Worm (Caenorhabditis elegans) whole organism, L4 larva: ENCODE data around the gene T25G12.3.
A peak's percentile ranks its signal among the peaks of the same experiment; 100 is the strongest.

Source experiments
- F26F4.8 ChIP-seq: fragments of 200-800 bp; sonication (Bioruptor generic); conservative IDR thresholded peaks from 2 replicates; pipeline ENCODE4 v1.3.6; 2022; ENCODE audit warnings: missing genetic modification characterization, missing compliant biosample characterization
- F37D6.2 ChIP-seq: sonication (generic microtip); optimal IDR thresholded peaks from 2 replicates; lab custom pipeline; 2016; ENCODE audit warnings: mild to moderate bottlenecking, missing genetic modification characterization, missing compliant biosample characterization
- F49E8.2 ChIP-seq: sonication (generic microtip); optimal IDR thresholded peaks from 2 replicates; lab custom pipeline; 2016; ENCODE audit warnings: missing compliant biosample characterization, mild to moderate bottlenecking, missing genetic modification characterization, borderline replicate concordance
- R02D3.7 ChIP-seq: fragments of 150-350 bp; sonication (generic microtip); optimal IDR thresholded peaks from 3 replicates; lab custom pipeline; 2014; ENCODE audit warnings: missing biosample characterization, missing genetic modification characterization
- T20F7.1 ChIP-seq: fragments of 200-800 bp; sonication (Bioruptor generic); optimal IDR thresholded peaks from 2 replicates; lab custom pipeline; 2018; ENCODE audit warnings: mild to moderate bottlenecking, missing genetic modification characterization, missing compliant biosample characterization
- T26A8.4 ChIP-seq: fragments of 200-800 bp; sonication (Bioruptor generic); IDR thresholded peaks from 2 replicates; pipeline ENCODE4 v1.3.6; 2022; ENCODE audit warnings: missing genetic modification characterization, missing compliant biosample characterization
- Y105C5A.15 ChIP-seq: fragments of 200-800 bp; sonication (Bioruptor generic); IDR thresholded peaks from 2 replicates; pipeline ENCODE4 v1.3.6; 2022; ENCODE audit warnings: missing genetic modification characterization, missing compliant biosample characterization
- ZK337.2 ChIP-seq: fragments of 200-800 bp; sonication (Bioruptor generic); IDR thresholded peaks from 2 replicates; pipeline ENCODE4 v1.3.6; 2022; ENCODE audit warnings: missing genetic modification reagents, missing genetic modification characterization, missing compliant biosample characterization
- aha-1 ChIP-seq: fragments of 150-350 bp; peaks from one replicate; lab custom pipeline; 2014; ENCODE audit warnings: missing biosample characterization, missing genetic modification characterization
- arid-1 ChIP-seq: fragments of 200-800 bp; sonication (Bioruptor generic); conservative IDR thresholded peaks from 2 replicates; pipeline ENCODE4 v1.3.6; 2022; ENCODE audit warnings: missing genetic modification reagents, missing genetic modification characterization, missing compliant biosample characterization
- ceh-28 ChIP-seq: fragments of 150-350 bp; optimal IDR thresholded peaks from 2 replicates; lab custom pipeline; 2014; ENCODE audit warnings: missing biosample characterization, missing genetic modification reagents, missing genetic modification characterization
- ceh-82 ChIP-seq: sonication (generic microtip); optimal IDR thresholded peaks from 2 replicates; lab custom pipeline; 2017; ENCODE audit warnings: missing biosample characterization, missing genetic modification characterization
- ctbp-1 ChIP-seq: fragments of 200-800 bp; sonication (Bioruptor generic); IDR thresholded peaks from 2 replicates; pipeline ENCODE4 v1.3.6; 2022; ENCODE audit warnings: missing genetic modification reagents, missing genetic modification characterization, missing compliant biosample characterization
- dmd-6 ChIP-seq: fragments of 200-800 bp; sonication (Bioruptor generic); IDR thresholded peaks from 2 replicates; pipeline ENCODE4 v1.3.6; 2022; ENCODE audit warnings: missing genetic modification reagents, missing genetic modification characterization, missing compliant biosample characterization
- dmd-8 ChIP-seq: fragments of 200-800 bp; sonication (Bioruptor generic); IDR thresholded peaks from 2 replicates; pipeline ENCODE4 v1.3.6; 2022; ENCODE audit warnings: missing genetic modification characterization, missing compliant biosample characterization
- dpl-1 ChIP-seq: fragments of 150-350 bp; optimal IDR thresholded peaks from 2 replicates; lab custom pipeline; 2014; ENCODE audit warnings: missing biosample characterization, missing genetic modification reagents, missing genetic modification characterization
- dve-1 ChIP-seq: sonication (generic microtip); optimal IDR thresholded peaks from 2 replicates; lab custom pipeline; 2017; ENCODE audit warnings: antibody characterized with exemption, mild to moderate bottlenecking, missing genetic modification characterization, missing compliant biosample characterization; ENCODE audit not compliant: insufficient read depth
- egl-27 ChIP-seq: sonication (generic microtip); optimal IDR thresholded peaks from 3 replicates; lab custom pipeline; 2017; ENCODE audit warnings: missing biosample characterization, missing genetic modification reagents, missing genetic modification characterization
- egl-43 ChIP-seq: fragments of 200-800 bp; sonication (Bioruptor generic); IDR thresholded peaks from 2 replicates; pipeline ENCODE4 v1.3.6; 2022; ENCODE audit warnings: missing genetic modification reagents, missing genetic modification characterization, missing compliant biosample characterization
- hlh-11 ChIP-seq: fragments of 200-800 bp; sonication (Bioruptor generic); optimal IDR thresholded peaks from 2 replicates; lab custom pipeline; 2018; ENCODE audit warnings: mild to moderate bottlenecking, missing genetic modification characterization, missing compliant biosample characterization
- hmg-1.1 ChIP-seq: fragments of 200-800 bp; sonication (Bioruptor generic); IDR thresholded peaks from 2 replicates; pipeline ENCODE4 v1.3.6; 2022; ENCODE audit warnings: missing genetic modification reagents, missing genetic modification characterization, missing compliant biosample characterization
- jun-1 ChIP-seq: fragments of 150-350 bp; optimal IDR thresholded peaks from 2 replicates; lab custom pipeline; 2014; ENCODE audit warnings: missing biosample characterization, missing genetic modification reagents, missing genetic modification characterization
- lim-7 ChIP-seq: fragments of 200-800 bp; sonication (Bioruptor generic); IDR thresholded peaks from 2 replicates; pipeline ENCODE4 v1.3.6; 2022; ENCODE audit warnings: missing genetic modification characterization, missing compliant biosample characterization
- lin-13 ChIP-seq: fragments of 150-350 bp; optimal IDR thresholded peaks from 2 replicates; lab custom pipeline; 2014; ENCODE audit warnings: missing biosample characterization, missing genetic modification reagents, missing genetic modification characterization
- lin-39 ChIP-seq: fragments of 150-350 bp; optimal IDR thresholded peaks from 2 replicates; lab custom pipeline; 2014; ENCODE audit warnings: missing biosample characterization, missing genetic modification reagents, missing genetic modification characterization
- lir-3 ChIP-seq: sonication (generic microtip); optimal IDR thresholded peaks from 2 replicates; lab custom pipeline; 2016; ENCODE audit warnings: mild to moderate bottlenecking, missing genetic modification characterization, missing compliant biosample characterization
- mdl-1 ChIP-seq, 2 experiments: fragments of 150-350 bp in 1 of 2; sonication (generic microtip) in 1 of 2; optimal IDR thresholded peaks; 2 replicates each; lab custom pipeline; 2014 to 2017; ENCODE audit warnings: missing biosample characterization in 2 of 2, missing genetic modification characterization in 2 of 2
- mep-1 ChIP-seq: fragments of 150-350 bp; sonication (generic microtip); optimal IDR thresholded peaks from 3 replicates; lab custom pipeline; 2014; ENCODE audit warnings: missing biosample characterization, missing genetic modification characterization
- nhr-11 ChIP-seq: fragments of 150-350 bp; optimal IDR thresholded peaks from 2 replicates; lab custom pipeline; 2014; ENCODE audit warnings: missing biosample characterization, missing genetic modification characterization
- nhr-25 ChIP-seq: sonication (generic microtip); optimal IDR thresholded peaks from 2 replicates; lab custom pipeline; 2017; ENCODE audit warnings: missing genetic modification characterization, mild to moderate bottlenecking, missing compliant biosample characterization, antibody characterized with exemption, moderate library complexity, borderline replicate concordance; ENCODE audit not compliant: insufficient read depth
- nhr-41 ChIP-seq: fragments of 200-800 bp; sonication (Bioruptor generic); IDR thresholded peaks from 2 replicates; pipeline ENCODE4 v1.3.6; 2022; ENCODE audit warnings: missing genetic modification reagents, missing genetic modification characterization, missing compliant biosample characterization
- nhr-42 ChIP-seq: fragments of 200-800 bp; sonication (Bioruptor generic); IDR thresholded peaks from 2 replicates; pipeline ENCODE4 v1.3.6; 2022; ENCODE audit warnings: missing genetic modification characterization, missing compliant biosample characterization
- nhr-48 ChIP-seq: sonication (generic microtip); optimal IDR thresholded peaks from 2 replicates; lab custom pipeline; 2016; ENCODE audit warnings: mild to moderate bottlenecking, missing genetic modification characterization, missing compliant biosample characterization
- nhr-6 ChIP-seq: fragments of 150-350 bp; optimal IDR thresholded peaks from 2 replicates; lab custom pipeline; 2014; ENCODE audit warnings: missing biosample characterization, missing genetic modification characterization
- nhr-76 ChIP-seq: fragments of 150-350 bp; optimal IDR thresholded peaks from 2 replicates; lab custom pipeline; 2014; ENCODE audit warnings: missing biosample characterization, missing genetic modification characterization
- nhr-77 ChIP-seq: fragments of 150-350 bp; optimal IDR thresholded peaks from 2 replicates; lab custom pipeline; 2014; ENCODE audit warnings: missing biosample characterization, missing genetic modification characterization
- set-16 ChIP-seq: fragments of 200-800 bp; sonication (Bioruptor generic); IDR thresholded peaks from 2 replicates; pipeline ENCODE4 v1.3.6; 2022; ENCODE audit warnings: missing genetic modification reagents, missing genetic modification characterization, missing compliant biosample characterization
- snpc-1.2 ChIP-seq: fragments of 200-800 bp; sonication (Bioruptor generic); IDR thresholded peaks from 2 replicates; pipeline ENCODE4 v1.3.6; 2022; ENCODE audit warnings: missing genetic modification reagents, missing genetic modification characterization, missing compliant biosample characterization
- spr-3 ChIP-seq: fragments of 200-800 bp; sonication (Bioruptor generic); optimal IDR thresholded peaks from 2 replicates; lab custom pipeline; 2018; ENCODE audit warnings: mild to moderate bottlenecking, missing genetic modification characterization, missing compliant biosample characterization
- tag-97 ChIP-seq: fragments of 200-800 bp; sonication (Bioruptor generic); IDR thresholded peaks from 2 replicates; pipeline ENCODE4 v1.3.6; 2022; ENCODE audit warnings: missing genetic modification characterization, missing compliant biosample characterization
- unc-130 ChIP-seq: sonication (generic microtip); optimal IDR thresholded peaks from 2 replicates; lab custom pipeline; 2016; ENCODE audit warnings: missing genetic modification reagents, missing genetic modification characterization, missing compliant biosample characterization
- unc-62 ChIP-seq, 3 experiments: fragments of 150-350 bp in 1 of 3; sonication (generic microtip); optimal IDR thresholded peaks in 2 of 3; peaks in 1 of 3; 1 replicate in 1 of 3; 2 replicates in 2 of 3; lab custom pipeline; 2014 to 2017; ENCODE audit warnings: missing biosample characterization in 3 of 3, missing genetic modification characterization in 3 of 3, missing genetic modification reagents in 3 of 3, missing genotype in 1 of 3
- vab-7 ChIP-seq: fragments of 200-800 bp; sonication (Bioruptor generic); IDR thresholded peaks from 2 replicates; pipeline ENCODE4 v1.3.6; 2022; ENCODE audit warnings: missing genetic modification reagents, missing genetic modification characterization, missing compliant biosample characterization
- zag-1 ChIP-seq: fragments of 150-350 bp; optimal IDR thresholded peaks from 2 replicates; lab custom pipeline; 2014; ENCODE audit warnings: missing biosample characterization, missing genetic modification characterization
- zip-11 ChIP-seq: fragments of 200-800 bp; sonication (Bioruptor generic); IDR thresholded peaks from 2 replicates; pipeline ENCODE4 v1.3.6; 2022; ENCODE audit warnings: missing genetic modification characterization, missing compliant biosample characterization
- zip-2 ChIP-seq: fragments of 150-350 bp; optimal IDR thresholded peaks from 2 replicates; lab custom pipeline; 2014; ENCODE audit warnings: missing biosample characterization, missing genetic modification characterization
- ztf-7 ChIP-seq: fragments of 150-350 bp; optimal IDR thresholded peaks from 2 replicates; lab custom pipeline; 2014; ENCODE audit warnings: missing biosample characterization, missing genetic modification characterization

The T25G12.3 gene

ce11 chrX:17217050-17217813 lies 14.2 kb upstream of the T25G12.3 start, which contains the start of gene acdh-7 (continued):
- no peak for TF ChIP-seq unc-62 (GFP tag; optimal IDR thresholded peaks at IDR 0.05 in 1 of 2; lab: Kevin White, UChicago)
- no peak for TF ChIP-seq unc-62 (tag; optimal IDR thresholded peaks at IDR 0.05; lab: Kevin White, UChicago)
- no peak for TF ChIP-seq nhr-48
- TF ChIP-seq zip-2: no peak
- TF ChIP-seq zip-11 (GFP tag; lab: Robert Waterston, UW): no peak
- peak; percentile 44 for TF ChIP-seq ceh-28 (tag; lab: Kevin White, UChicago)
- TF ChIP-seq jun-1 (tag; lab: Kevin White, UChicago): no peak
- no peak for TF ChIP-seq T26A8.4
- TF ChIP-seq spr-3 (GFP tag; lab: Kevin White, UChicago): no peak
- no peak for TF ChIP-seq ZK337.2 (GFP tag; lab: Robert Waterston, UW)
- no peak for TF ChIP-seq R02D3.7 (tag; lab: Kevin White, UChicago)
- TF ChIP-seq ctbp-1 (GFP tag; lab: Robert Waterston, UW): no peak
- TF ChIP-seq unc-130: no peak
- TF ChIP-seq lin-13 (GFP tag; lab: Kevin White, UChicago): no peak
- TF ChIP-seq T20F7.1: no peak
- no peak for TF ChIP-seq egl-27 (tag; lab: Kevin White, UChicago)
- TF ChIP-seq tag-97 (GFP tag; lab: Robert Waterston, UW): no peak
- TF ChIP-seq mdl-1 (tag; optimal IDR thresholded peaks at IDR 0.05; lab: Kevin White, UChicago): peak in 1 of 2 experiments; percentile 62
- no peak for TF ChIP-seq hmg-1.1 (GFP tag; lab: Robert Waterston, UW)
- no peak for TF ChIP-seq snpc-1.2 (GFP tag; lab: Robert Waterston, UW)
- no peak for TF ChIP-seq lin-39 (tag; lab: Kevin White, UChicago)
- TF ChIP-seq F37D6.2: no peak
- no peak for TF ChIP-seq nhr-77 (tag; lab: Kevin White, UChicago)
- no peak for TF ChIP-seq F26F4.8 (GFP tag; lab: Robert Waterston, UW)
- no peak for TF ChIP-seq aha-1 (tag; lab: Kevin White, UChicago)
- no peak for TF ChIP-seq nhr-11 (tag; lab: Kevin White, UChicago)
- TF ChIP-seq dve-1 (tag; lab: Kevin White, UChicago): peak; percentile 66
- peak; percentile 69 for TF ChIP-seq hlh-11 (tag; lab: Kevin White, UChicago)
- no peak for TF ChIP-seq dmd-8
- no peak for TF ChIP-seq dmd-6 (GFP tag; lab: Robert Waterston, UW)
- TF ChIP-seq nhr-76 (tag; lab: Kevin White, UChicago): no peak
- TF ChIP-seq mep-1 (tag; lab: Kevin White, UChicago): no peak
- TF ChIP-seq egl-43 (GFP tag; lab: Robert Waterston, UW): no peak
- TF ChIP-seq dpl-1 (GFP tag; lab: Kevin White, UChicago): no peak
- TF ChIP-seq arid-1 (GFP tag; lab: Robert Waterston, UW): no peak
- TF ChIP-seq set-16: no peak
- no peak for TF ChIP-seq ztf-7 (tag; lab: Kevin White, UChicago)
- TF ChIP-seq lim-7 (GFP tag; lab: Robert Waterston, UW): no peak
- TF ChIP-seq nhr-6 (tag; lab: Kevin White, UChicago): no peak
- TF ChIP-seq Y105C5A.15 (GFP tag; lab: Robert Waterston, UW): no peak
- no peak for TF ChIP-seq F49E8.2
- no peak for TF ChIP-seq nhr-41 (GFP tag; lab: Robert Waterston, UW)
- no peak for TF ChIP-seq nhr-42
- no peak for TF ChIP-seq nhr-25 (tag; lab: Kevin White, UChicago)
- TF ChIP-seq zag-1 (tag; lab: Kevin White, UChicago): no peak
- no peak for TF ChIP-seq ceh-82 (tag; lab: Kevin White, UChicago)
- TF ChIP-seq lir-3: no peak
- no peak for TF ChIP-seq vab-7 (GFP tag; lab: Robert Waterston, UW)
